Fruit fly (Drosophila melanogaster) whole organism, embryonic: ENCODE data around the gene fan.

Experiments
- Antp ChIP-seq: fragments of 200-800 bp; sonication (Bioruptor generic); optimal IDR thresholded peaks from 3 replicates; lab custom pipeline; 2016; ENCODE audit warnings: missing biosample characterization, missing genetic modification characterization
- Awh ChIP-seq: fragments of 200-800 bp; sonication (Bioruptor generic); IDR thresholded peaks from 2 replicates; pipeline ENCODE4, ENCODE4 v1.3.6; 2022; ENCODE audit warnings: missing biosample characterization, missing genetic modification characterization
- BtbVII ChIP-seq: fragments of 200-800 bp; sonication (Bioruptor generic); optimal IDR thresholded peaks from 3 replicates; lab custom pipeline; 2017; ENCODE audit warnings: missing biosample characterization, mild to moderate bottlenecking, missing genetic modification characterization
- Bteb2 ChIP-seq: fragments of 200-800 bp; sonication (Bioruptor generic); optimal IDR thresholded peaks from 2 replicates; lab custom pipeline; 2016; ENCODE audit warnings: missing biosample characterization, missing genetic modification characterization
- CG10209 ChIP-seq: fragments of 200-800 bp; sonication (Bioruptor generic); optimal IDR thresholded peaks from 3 replicates; lab custom pipeline; 2017; ENCODE audit warnings: missing biosample characterization, mild to moderate bottlenecking, missing genetic modification characterization, missing genetic modification reagents
- CG11398 ChIP-seq: fragments of 200-800 bp; sonication (Bioruptor generic); optimal IDR thresholded peaks from 2 replicates; lab custom pipeline; 2016; ENCODE audit warnings: missing biosample characterization, missing genetic modification characterization
- CG11504 ChIP-seq: fragments of 200-800 bp; sonication (Bioruptor generic); optimal IDR thresholded peaks from 3 replicates; lab custom pipeline; 2019; ENCODE audit warnings: missing biosample characterization, mild to moderate bottlenecking, missing genetic modification characterization, moderate library complexity
- CG11696 ChIP-seq: fragments of 200-800 bp; sonication (Bioruptor generic); IDR thresholded peaks from 2 replicates; pipeline ENCODE4 v1.3.6; 2022; ENCODE audit warnings: missing biosample characterization, missing genetic modification characterization
- CG13123 ChIP-seq: fragments of 200-800 bp; sonication (Bioruptor generic); optimal IDR thresholded peaks from 2 replicates; lab custom pipeline; 2016; ENCODE audit warnings: missing biosample characterization, missing genetic modification characterization
- CG13424 ChIP-seq: fragments of 200-800 bp; sonication (Bioruptor generic); optimal IDR thresholded peaks from 2 replicates; lab custom pipeline; 2019; ENCODE audit warnings: missing biosample characterization, mild to moderate bottlenecking, missing genetic modification characterization, moderate library complexity
- CG13894 ChIP-seq: fragments of 200-800 bp; sonication (Bioruptor generic); optimal IDR thresholded peaks from 3 replicates; lab custom pipeline; 2018; ENCODE audit warnings: missing biosample characterization, mild to moderate bottlenecking, missing genetic modification characterization, moderate library complexity
- CG15269 ChIP-seq: fragments of 200-800 bp; sonication (Bioruptor generic); optimal IDR thresholded peaks from 2 replicates; lab custom pipeline; 2018; ENCODE audit warnings: missing biosample characterization, mild to moderate bottlenecking, missing genetic modification characterization, moderate library complexity
- CG17568 ChIP-seq: fragments of 200-800 bp; sonication (Bioruptor generic); optimal IDR thresholded peaks from 2 replicates; lab custom pipeline; 2018; ENCODE audit warnings: missing biosample characterization, mild to moderate bottlenecking, missing genetic modification characterization, moderate library complexity
- CG2120 ChIP-seq: fragments of 200-800 bp; sonication (Bioruptor generic); optimal IDR thresholded peaks from 3 replicates; lab custom pipeline; 2016; ENCODE audit warnings: missing biosample characterization, missing genetic modification characterization
- CG2875 ChIP-seq: fragments of 200-800 bp; sonication (Bioruptor generic); optimal IDR thresholded peaks from 2 replicates; lab custom pipeline; 2017; ENCODE audit warnings: missing biosample characterization, mild to moderate bottlenecking, missing genetic modification characterization, missing genetic modification reagents
- CG30403 ChIP-seq: fragments of 200-800 bp; sonication (Bioruptor generic); optimal IDR thresholded peaks from 3 replicates; lab custom pipeline; 2016; ENCODE audit warnings: missing biosample characterization, missing genetic modification characterization
- CG30431 ChIP-seq: fragments of 200-800 bp; sonication (Bioruptor generic); optimal IDR thresholded peaks from 2 replicates; lab custom pipeline; 2017; ENCODE audit warnings: missing biosample characterization, missing genetic modification characterization
- CG3163 ChIP-seq: fragments of 200-800 bp; sonication (Bioruptor generic); optimal IDR thresholded peaks from 3 replicates; lab custom pipeline; 2016; ENCODE audit warnings: missing biosample characterization, missing genetic modification characterization
- CG34376 ChIP-seq: fragments of 200-800 bp; sonication (Bioruptor generic); optimal IDR thresholded peaks from 2 replicates; lab custom pipeline; 2018; ENCODE audit warnings: missing biosample characterization, mild to moderate bottlenecking, missing genetic modification characterization
- CG5953 ChIP-seq: fragments of 200-800 bp; sonication (Bioruptor generic); IDR thresholded peaks from 2 replicates; pipeline ENCODE4 v1.3.6; 2022; ENCODE audit warnings: missing biosample characterization, missing genetic modification characterization
- CG6813 ChIP-seq: fragments of 200-800 bp; sonication (Bioruptor generic); optimal IDR thresholded peaks from 2 replicates; lab custom pipeline; 2017; ENCODE audit warnings: missing biosample characterization, missing genetic modification characterization, mild to moderate bottlenecking, moderate library complexity, missing genetic modification reagents
- CG7928 ChIP-seq: fragments of 200-800 bp; sonication (Bioruptor generic); optimal IDR thresholded peaks from 2 replicates; lab custom pipeline; 2017; ENCODE audit warnings: missing biosample characterization, mild to moderate bottlenecking, missing genetic modification characterization
- CG8478 ChIP-seq: fragments of >200 bp; optimal IDR thresholded peaks from 2 replicates; lab custom pipeline; 2018
- Chrac-16 ChIP-seq: fragments of 200-800 bp; sonication (Bioruptor generic); optimal IDR thresholded peaks from 3 replicates; lab custom pipeline; 2016; ENCODE audit warnings: missing biosample characterization, missing genetic modification characterization
- CrebB ChIP-seq: fragments of 200-800 bp; sonication (Bioruptor generic); optimal IDR thresholded peaks from 3 replicates; lab custom pipeline; 2018; ENCODE audit warnings: missing biosample characterization, mild to moderate bottlenecking, missing genetic modification characterization
- Fer1 ChIP-seq: fragments of 200-800 bp; sonication (Bioruptor generic); optimal IDR thresholded peaks from 2 replicates; lab custom pipeline; 2017; ENCODE audit warnings: missing biosample characterization, mild to moderate bottlenecking, missing genetic modification characterization
- HHEX ChIP-seq: fragments of 200-800 bp; sonication (Bioruptor generic); optimal IDR thresholded peaks from 3 replicates; lab custom pipeline; 2017; ENCODE audit warnings: missing biosample characterization, mild to moderate bottlenecking, missing genetic modification characterization, missing genetic modification reagents
- Jarid2 ChIP-seq: fragments of 200-800 bp; sonication (Bioruptor generic); optimal IDR thresholded peaks from 3 replicates; lab custom pipeline; 2017; ENCODE audit warnings: mild to moderate bottlenecking, missing biosample characterization, missing genetic modification reagents, missing genetic modification characterization
- Lhr ChIP-seq: fragments of 200-800 bp; sonication (Bioruptor generic); optimal IDR thresholded peaks from 3 replicates; lab custom pipeline; 2017; ENCODE audit warnings: mild to moderate bottlenecking, missing biosample characterization, missing genetic modification reagents, missing genetic modification characterization
- Med ChIP-seq: fragments of 200-800 bp; sonication (Bioruptor generic); peaks from one replicate; lab custom pipeline; 2016; ENCODE audit warnings: missing biosample characterization, missing genetic modification characterization, mild to moderate bottlenecking, inconsistent platforms, moderate library complexity
- Meics ChIP-seq: fragments of 200-800 bp; sonication (Bioruptor generic); optimal IDR thresholded peaks from 2 replicates; lab custom pipeline; 2017; ENCODE audit warnings: missing biosample characterization, mild to moderate bottlenecking, missing genetic modification characterization
- Oli ChIP-seq: fragments of 200-800 bp; sonication (Bioruptor generic); optimal IDR thresholded peaks from 2 replicates; lab custom pipeline; 2018; ENCODE audit warnings: missing biosample characterization, mild to moderate bottlenecking, missing genetic modification characterization, moderate library complexity
- PHDP ChIP-seq: fragments of 200-800 bp; sonication (Bioruptor generic); optimal IDR thresholded peaks from 3 replicates; lab custom pipeline; 2018; ENCODE audit warnings: missing biosample characterization, mild to moderate bottlenecking, missing genetic modification characterization, moderate library complexity
- Pdp1 ChIP-seq, 2 experiments: fragments of 200-800 bp; sonication (Bioruptor generic); optimal IDR thresholded peaks; 3 replicates each; lab custom pipeline; 2016; ENCODE audit warnings: missing biosample characterization in 2 of 2, missing genetic modification characterization in 2 of 2, mild to moderate bottlenecking in 1 of 2, moderate library complexity in 1 of 2
- Rfx ChIP-seq: fragments of 200-800 bp; sonication (Bioruptor generic); IDR thresholded peaks from 2 replicates; pipeline ENCODE4 v1.3.6; 2022; ENCODE audit warnings: missing biosample characterization, missing genetic modification characterization
- Rx ChIP-seq: fragments of 200-800 bp; sonication (Bioruptor generic); IDR thresholded peaks from 2 replicates; pipeline ENCODE4 v1.3.6; 2022; ENCODE audit warnings: missing biosample characterization, missing genetic modification characterization
- bab2 ChIP-seq: fragments of 200-800 bp; sonication (Bioruptor generic); optimal IDR thresholded peaks from 2 replicates; lab custom pipeline; 2016; ENCODE audit warnings: missing biosample characterization, missing genetic modification characterization
- dm ChIP-seq: fragments of 200-800 bp; sonication (Bioruptor generic); optimal IDR thresholded peaks from 3 replicates; lab custom pipeline; 2016; ENCODE audit warnings: missing biosample characterization, missing genetic modification characterization
- esg ChIP-seq: fragments of 200-800 bp; sonication (Bioruptor generic); conservative IDR thresholded peaks from 2 replicates; pipeline ENCODE4 v1.3.6; 2022; ENCODE audit warnings: missing biosample characterization, missing genetic modification characterization
- fd102C ChIP-seq: fragments of 200-800 bp; sonication (Bioruptor generic); optimal IDR thresholded peaks from 2 replicates; lab custom pipeline; 2018; ENCODE audit warnings: missing biosample characterization, mild to moderate bottlenecking, missing genetic modification characterization, moderate library complexity
- fd3F ChIP-seq: fragments of 200-800 bp; sonication (Bioruptor generic); optimal IDR thresholded peaks from 2 replicates; lab custom pipeline; 2018; ENCODE audit warnings: missing biosample characterization, mild to moderate bottlenecking, missing genetic modification characterization, moderate library complexity
- fru ChIP-seq: fragments of >200 bp; optimal IDR thresholded peaks from 2 replicates; lab custom pipeline; 2017
- grau ChIP-seq: fragments of 200-800 bp; optimal IDR thresholded peaks from 3 replicates; lab custom pipeline; 2019; ENCODE audit warnings: missing biosample characterization, mild to moderate bottlenecking, missing genetic modification characterization, moderate library complexity
- jumu ChIP-seq: fragments of 200-800 bp; sonication (Bioruptor generic); optimal IDR thresholded peaks from 3 replicates; lab custom pipeline; 2016; ENCODE audit warnings: missing biosample characterization, missing genetic modification characterization
- klu ChIP-seq: fragments of 200-800 bp; sonication (Bioruptor generic); IDR thresholded peaks from 2 replicates; pipeline ENCODE4 v1.3.6; 2022; ENCODE audit warnings: missing biosample characterization, missing genetic modification characterization
- mld ChIP-seq: fragments of 200-800 bp; sonication (Bioruptor generic); IDR thresholded peaks from 3 replicates; pipeline ENCODE4 v1.3.6; 2022; ENCODE audit warnings: missing biosample characterization, missing genetic modification characterization; ENCODE audit not compliant: partially characterized antibody
- ro ChIP-seq: fragments of 200-800 bp; sonication (Bioruptor generic); IDR thresholded peaks from 2 replicates; pipeline ENCODE4 v1.3.6; 2022; ENCODE audit warnings: missing biosample characterization, missing genetic modification characterization
- row ChIP-seq: fragments of 200-800 bp; sonication (Bioruptor generic); IDR thresholded peaks from 3 replicates; pipeline ENCODE4 v1.3.6; 2022; ENCODE audit warnings: missing biosample characterization, missing genetic modification characterization
- sc ChIP-seq, 3 experiments: fragments of >200 bp in 2 of 3; fragments of 200-800 bp in 1 of 3; sonication (Bioruptor generic) in 1 of 3; optimal IDR thresholded peaks; 2 replicates in 2 of 3; 3 replicates in 1 of 3; lab custom pipeline; 2017; ENCODE audit warnings: mild to moderate bottlenecking in 1 of 3, missing biosample characterization in 1 of 3, missing genetic modification characterization in 1 of 3, missing genetic modification reagents in 1 of 3

Gene fan

DNA sequence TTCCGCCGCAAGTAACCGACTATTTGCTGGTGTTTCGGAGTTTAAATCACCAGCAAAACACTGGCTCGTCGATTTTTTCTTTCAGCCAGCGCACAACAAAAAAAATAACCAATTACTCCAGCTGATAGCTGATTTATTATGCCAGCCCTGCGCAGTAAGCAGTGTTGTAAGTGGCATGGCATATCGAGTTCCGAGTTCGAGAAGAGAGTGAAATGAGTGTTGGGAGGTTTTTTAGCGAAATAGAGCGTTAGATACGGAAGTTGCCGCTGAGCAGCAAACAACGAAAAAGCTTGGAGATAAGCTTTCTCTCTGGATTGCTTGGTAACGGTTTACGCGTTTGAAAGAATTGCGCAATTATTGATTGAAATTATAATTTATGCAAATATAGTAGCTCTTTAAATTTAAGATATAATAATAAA is 17.3 kb upstream of the fan start, which contains the start of gene CG7565 (continued):
- TF ChIP-seq dm (peak; percentile 18), row (GFP tag; lab: Robert Waterston, UW) (peak; percentile 33; the same call in 1 of the 3 replicates), CG13424 (tag; lab: Kevin White, UChicago) (no peak), fru (lab: Kevin White, UChicago) (no peak)

dm6 chr3L:8093553-8093952 is 15.4 kb upstream of the fan start:
- TF ChIP-seq Oli (tag; lab: Kevin White, UChicago) = no peak
- no peak for TF ChIP-seq fd102C (GFP tag; lab: Kevin White, UChicago)
- peak; percentile 53 for TF ChIP-seq CG6813 (GFP tag; lab: Kevin White, UChicago)
- TF ChIP-seq HHEX (GFP tag; lab: Kevin White, UChicago) = peak; percentile 45
- TF ChIP-seq Antp (GFP tag; lab: Kevin White, UChicago) = no peak
- TF ChIP-seq CG11398 (GFP tag; lab: Kevin White, UChicago) = no peak
- peak; percentile 1 for TF ChIP-seq bab2 (GFP tag; lab: Kevin White, UChicago)
- TF ChIP-seq CrebB (tag; lab: Kevin White, UChicago) = peak; percentile 0
- TF ChIP-seq CG30431 (GFP tag; lab: Kevin White, UChicago) = no peak
- no peak for TF ChIP-seq Bteb2 (GFP tag; lab: Kevin White, UChicago)
- peak; percentile 73 for TF ChIP-seq Med (GFP tag; lab: Kevin White, UChicago)
- no peak for TF ChIP-seq CG8478 (lab: Kevin White, UChicago)
- peak; percentile 8 for TF ChIP-seq BtbVII (GFP tag; lab: Kevin White, UChicago)
- no peak for TF ChIP-seq mld (GFP tag; lab: Robert Waterston, UW)
- peak; percentile 21 for TF ChIP-seq Jarid2 (GFP tag; lab: Kevin White, UChicago)
- no peak for TF ChIP-seq grau
- peak; percentile 22 for TF ChIP-seq Meics (GFP tag; lab: Kevin White, UChicago)
- TF ChIP-seq sc (optimal IDR thresholded peaks at IDR 0.05; lab: Kevin White, UChicago) = no peak
- TF ChIP-seq sc (GFP tag; optimal IDR thresholded peaks at IDR 0.05; lab: Kevin White, UChicago) = no peak
- no peak for TF ChIP-seq Lhr (GFP tag; lab: Kevin White, UChicago)
- TF ChIP-seq Fer1 (GFP tag; lab: Kevin White, UChicago) = peak; percentile 47
- no peak for TF ChIP-seq ro (GFP tag; lab: Robert Waterston, UW)
- no peak for TF ChIP-seq CG7928 (GFP tag; lab: Kevin White, UChicago)
- no peak for TF ChIP-seq klu (GFP tag; lab: Robert Waterston, UW)
- no peak for TF ChIP-seq CG13123 (GFP tag; lab: Kevin White, UChicago)
- TF ChIP-seq CG30403 (GFP tag; lab: Kevin White, UChicago) = no peak
- TF ChIP-seq CG17568 (GFP tag; lab: Kevin White, UChicago) = peak; percentile 55
- no peak for TF ChIP-seq Awh (GFP tag; lab: Robert Waterston, UW)
- TF ChIP-seq CG3163 (GFP tag; lab: Kevin White, UChicago) = no peak
- TF ChIP-seq fd3F (GFP tag; lab: Kevin White, UChicago) = peak; percentile 13
- TF ChIP-seq CG11504 (tag; lab: Kevin White, UChicago) = no peak
- peak; percentile 39; the same call in 1 of the 2 replicates for TF ChIP-seq Rfx (GFP tag; lab: Robert Waterston, UW)
- TF ChIP-seq Rx = no peak
- no peak for TF ChIP-seq CG2120
- peak in 1 of 2 experiments; percentile 60 for TF ChIP-seq Pdp1 (GFP tag; optimal IDR thresholded peaks at IDR 0.05; lab: Kevin White, UChicago)
- no peak for TF ChIP-seq Chrac-16 (GFP tag; lab: Kevin White, UChicago)
- TF ChIP-seq esg (GFP tag; lab: Robert Waterston, UW) = no peak
- TF ChIP-seq CG15269 (tag; lab: Kevin White, UChicago) = peak; percentile 44
- no peak for TF ChIP-seq jumu
- no peak for TF ChIP-seq CG2875 (GFP tag; lab: Kevin White, UChicago)
- TF ChIP-seq CG13894 (tag; lab: Kevin White, UChicago) = peak; percentile 21
- TF ChIP-seq CG11696 (GFP tag; lab: Robert Waterston, UW) = no peak
- peak; percentile 95 for TF ChIP-seq CG34376
- no peak for TF ChIP-seq CG5953 (GFP tag; lab: Robert Waterston, UW)
- TF ChIP-seq PHDP (tag; lab: Kevin White, UChicago) = peak; percentile 34
- peak; percentile 15 for TF ChIP-seq CG10209
